Worm (Caenorhabditis elegans) whole organism, L4 larva: ENCODE measurements around the gene F13A2.1.

Source experiments
- D1046.2 ChIP-seq: fragments of 200-800 bp; sonication (Bioruptor generic); IDR thresholded peaks from 2 replicates; pipeline ENCODE4 v1.3.6; 2022; ENCODE audit warnings: missing genetic modification characterization, missing compliant biosample characterization
- F26F4.8 ChIP-seq: fragments of 200-800 bp; sonication (Bioruptor generic); conservative IDR thresholded peaks from 2 replicates; pipeline ENCODE4 v1.3.6; 2022; ENCODE audit warnings: missing genetic modification characterization, missing compliant biosample characterization
- F44E2.7 ChIP-seq: fragments of 200-800 bp; sonication (Bioruptor generic); IDR thresholded peaks from 2 replicates; pipeline ENCODE4 v2.1.2; 2022; ENCODE audit warnings: missing genetic modification characterization, missing compliant biosample characterization
- T26A8.4 ChIP-seq: fragments of 200-800 bp; sonication (Bioruptor generic); IDR thresholded peaks from 2 replicates; pipeline ENCODE4 v1.3.6; 2022; ENCODE audit warnings: missing genetic modification characterization, missing compliant biosample characterization
- Y48G9A.11 ChIP-seq: fragments of 200-800 bp; sonication (Bioruptor generic); IDR thresholded peaks from 2 replicates; pipeline ENCODE4 v1.3.6; 2022; ENCODE audit warnings: missing genetic modification reagents, missing genetic modification characterization, missing compliant biosample characterization
- Y75B8A.6 ChIP-seq: fragments of 200-800 bp; sonication (Bioruptor generic); IDR thresholded peaks from 2 replicates; pipeline ENCODE4 v1.3.6; 2022; ENCODE audit warnings: missing genetic modification reagents, missing genetic modification characterization, missing compliant biosample characterization
- ama-1 ChIP-seq: fragments of 150-350 bp; optimal IDR thresholded peaks from 2 replicates; lab custom pipeline; 2014; ENCODE audit warnings: inconsistent platforms, mixed read lengths
- arid-1 ChIP-seq: fragments of 200-800 bp; sonication (Bioruptor generic); conservative IDR thresholded peaks from 2 replicates; pipeline ENCODE4 v1.3.6; 2022; ENCODE audit warnings: missing genetic modification reagents, missing genetic modification characterization, missing compliant biosample characterization
- ceh-44 ChIP-seq: fragments of 200-800 bp; sonication (Bioruptor generic); IDR thresholded peaks from 2 replicates; pipeline ENCODE4 v1.3.6; 2022; ENCODE audit warnings: missing genetic modification reagents, missing genetic modification characterization, missing compliant biosample characterization
- ceh-62 ChIP-seq: sonication (generic microtip); optimal IDR thresholded peaks from 2 replicates; lab custom pipeline; 2017; ENCODE audit warnings: missing biosample characterization, missing genetic modification characterization
- ceh-82 ChIP-seq: sonication (generic microtip); optimal IDR thresholded peaks from 2 replicates; lab custom pipeline; 2017; ENCODE audit warnings: missing biosample characterization, missing genetic modification characterization
- daf-12 ChIP-seq: fragments of 150-350 bp; optimal IDR thresholded peaks from 2 replicates; lab custom pipeline; 2014; ENCODE audit warnings: missing biosample characterization, missing genetic modification reagents, missing genetic modification characterization
- daf-16 ChIP-seq, 3 experiments: sonication (generic microtip); optimal IDR thresholded peaks; 2 replicates each; lab custom pipeline; 2016 to 2017; ENCODE audit warnings: missing genetic modification characterization in 3 of 3, missing genetic modification reagents in 3 of 3, mild to moderate bottlenecking in 2 of 3, missing compliant biosample characterization in 2 of 3, missing biosample characterization in 1 of 3, moderate library complexity in 1 of 3
- dpl-1 ChIP-seq: fragments of 150-350 bp; optimal IDR thresholded peaks from 2 replicates; lab custom pipeline; 2014; ENCODE audit warnings: missing biosample characterization, missing genetic modification reagents, missing genetic modification characterization
- dve-1 ChIP-seq: sonication (generic microtip); optimal IDR thresholded peaks from 2 replicates; lab custom pipeline; 2017; ENCODE audit warnings: antibody characterized with exemption, mild to moderate bottlenecking, missing genetic modification characterization, missing compliant biosample characterization; ENCODE audit not compliant: insufficient read depth
- hlh-30 ChIP-seq: sonication (generic microtip); optimal IDR thresholded peaks from 2 replicates; lab custom pipeline; 2017; ENCODE audit warnings: antibody characterized with exemption, mild to moderate bottlenecking, missing genetic modification characterization, missing compliant biosample characterization; ENCODE audit not compliant: insufficient read depth
- hmg-1.1 ChIP-seq: fragments of 200-800 bp; sonication (Bioruptor generic); IDR thresholded peaks from 2 replicates; pipeline ENCODE4 v1.3.6; 2022; ENCODE audit warnings: missing genetic modification reagents, missing genetic modification characterization, missing compliant biosample characterization
- jun-1 ChIP-seq: fragments of 150-350 bp; optimal IDR thresholded peaks from 2 replicates; lab custom pipeline; 2014; ENCODE audit warnings: missing biosample characterization, missing genetic modification reagents, missing genetic modification characterization
- lim-7 ChIP-seq: fragments of 200-800 bp; sonication (Bioruptor generic); IDR thresholded peaks from 2 replicates; pipeline ENCODE4 v1.3.6; 2022; ENCODE audit warnings: missing genetic modification characterization, missing compliant biosample characterization
- lin-38 ChIP-seq: fragments of 200-800 bp; sonication (Bioruptor generic); IDR thresholded peaks from 2 replicates; pipeline ENCODE4 v1.3.6; 2022; ENCODE audit warnings: missing genetic modification reagents, missing genetic modification characterization, missing compliant biosample characterization
- lin-39 ChIP-seq: fragments of 150-350 bp; optimal IDR thresholded peaks from 2 replicates; lab custom pipeline; 2014; ENCODE audit warnings: missing biosample characterization, missing genetic modification reagents, missing genetic modification characterization
- lir-3 ChIP-seq: sonication (generic microtip); optimal IDR thresholded peaks from 2 replicates; lab custom pipeline; 2016; ENCODE audit warnings: mild to moderate bottlenecking, missing genetic modification characterization, missing compliant biosample characterization
- madf-5 ChIP-seq, 2 experiments: fragments of 200-800 bp; sonication (Bioruptor generic); IDR thresholded peaks; 2 replicates each; pipeline ENCODE4 v1.3.6; 2022; ENCODE audit warnings: missing compliant biosample characterization in 2 of 2, missing genetic modification characterization in 2 of 2
- nhr-102 ChIP-seq: sonication (generic microtip); optimal IDR thresholded peaks from 2 replicates; lab custom pipeline; 2016; ENCODE audit warnings: mild to moderate bottlenecking, missing genetic modification characterization, moderate library complexity, missing compliant biosample characterization
- nhr-11 ChIP-seq: fragments of 150-350 bp; optimal IDR thresholded peaks from 2 replicates; lab custom pipeline; 2014; ENCODE audit warnings: missing biosample characterization, missing genetic modification characterization
- nhr-111 ChIP-seq: fragments of 200-800 bp; sonication (Bioruptor generic); optimal IDR thresholded peaks from 2 replicates; lab custom pipeline; 2018; ENCODE audit warnings: mild to moderate bottlenecking, missing genetic modification characterization, missing compliant biosample characterization
- nhr-28 ChIP-seq: fragments of 150-350 bp; optimal IDR thresholded peaks from 2 replicates; lab custom pipeline; 2014; ENCODE audit warnings: missing biosample characterization, missing genetic modification characterization
- nhr-41 ChIP-seq: fragments of 200-800 bp; sonication (Bioruptor generic); IDR thresholded peaks from 2 replicates; pipeline ENCODE4 v1.3.6; 2022; ENCODE audit warnings: missing genetic modification reagents, missing genetic modification characterization, missing compliant biosample characterization
- nhr-6 ChIP-seq: fragments of 150-350 bp; optimal IDR thresholded peaks from 2 replicates; lab custom pipeline; 2014; ENCODE audit warnings: missing biosample characterization, missing genetic modification characterization
- nhr-77 ChIP-seq: fragments of 150-350 bp; optimal IDR thresholded peaks from 2 replicates; lab custom pipeline; 2014; ENCODE audit warnings: missing biosample characterization, missing genetic modification characterization
- pha-4 ChIP-seq, 2 experiments: fragments of 150-350 bp in 1 of 2; fragments of 200-800 bp in 1 of 2; sonication (Bioruptor generic) in 1 of 2; IDR thresholded peaks in 1 of 2; optimal IDR thresholded peaks in 1 of 2; 2 replicates each; pipeline versions ENCODE4 v1.3.6 to Lab custom; 2014 to 2022; ENCODE audit warnings: missing genetic modification characterization in 2 of 2, missing genetic modification reagents in 2 of 2, missing biosample characterization in 1 of 2, missing compliant biosample characterization in 1 of 2
- sdz-12 ChIP-seq: fragments of 200-800 bp; sonication (Bioruptor generic); optimal IDR thresholded peaks from 2 replicates; lab custom pipeline; 2018; ENCODE audit warnings: mild to moderate bottlenecking, missing genetic modification characterization, missing compliant biosample characterization
- spr-1 ChIP-seq: sonication (generic microtip); optimal IDR thresholded peaks from 2 replicates; lab custom pipeline; 2016; ENCODE audit warnings: mild to moderate bottlenecking, missing genetic modification characterization, missing compliant biosample characterization
- tra-1 ChIP-seq: fragments of 200-800 bp; sonication (Bioruptor generic); IDR thresholded peaks from 2 replicates; pipeline ENCODE4 v1.3.6; 2022; ENCODE audit warnings: missing genetic modification reagents, missing genetic modification characterization, missing compliant biosample characterization
- unc-130 ChIP-seq: sonication (generic microtip); optimal IDR thresholded peaks from 2 replicates; lab custom pipeline; 2016; ENCODE audit warnings: missing genetic modification reagents, missing genetic modification characterization, missing compliant biosample characterization
- unc-62 ChIP-seq, 3 experiments: fragments of 150-350 bp in 1 of 3; sonication (generic microtip); optimal IDR thresholded peaks in 2 of 3; peaks in 1 of 3; 1 replicate in 1 of 3; 2 replicates in 2 of 3; lab custom pipeline; 2014 to 2017; ENCODE audit warnings: missing biosample characterization in 3 of 3, missing genetic modification characterization in 3 of 3, missing genetic modification reagents in 3 of 3, missing genotype in 1 of 3
- zag-1 ChIP-seq: fragments of 150-350 bp; optimal IDR thresholded peaks from 2 replicates; lab custom pipeline; 2014; ENCODE audit warnings: missing biosample characterization, missing genetic modification characterization
- zfp-3 ChIP-seq: fragments of 200-800 bp; sonication (Bioruptor generic); conservative IDR thresholded peaks from 2 replicates; pipeline ENCODE4 v1.3.6; 2022; ENCODE audit warnings: missing genetic modification reagents, missing genetic modification characterization, missing compliant biosample characterization
- zip-11 ChIP-seq: fragments of 200-800 bp; sonication (Bioruptor generic); IDR thresholded peaks from 2 replicates; pipeline ENCODE4 v1.3.6; 2022; ENCODE audit warnings: missing genetic modification characterization, missing compliant biosample characterization

The F13A2.1 gene

DNA sequence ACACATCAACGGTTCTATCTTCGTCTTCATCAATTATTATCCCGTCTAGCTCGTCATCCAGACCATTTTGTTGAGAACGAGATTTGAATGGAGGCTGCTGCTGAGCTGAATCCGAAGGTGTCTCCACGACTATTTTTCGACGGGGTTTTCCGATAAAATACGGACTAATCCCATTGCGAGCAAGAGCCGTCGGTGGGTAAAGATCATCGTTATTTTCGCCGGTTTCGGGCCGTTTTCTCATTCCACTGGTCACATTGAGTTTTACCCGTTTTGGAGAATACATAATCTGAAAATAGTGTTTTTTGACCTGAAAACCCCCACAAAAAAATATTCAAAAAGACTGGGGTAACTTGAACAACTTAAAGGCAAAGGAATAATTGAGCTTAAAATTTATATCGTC is 36.5 kb downstream of the F13A2.1 start, which contains the start of gene figl-1 (continued):
- TF ChIP-seq unc-62 (GFP tag; optimal IDR thresholded peaks at IDR 0.05 in 1 of 2; lab: Kevin White, UChicago) (no peak), unc-62 (tag; optimal IDR thresholded peaks at IDR 0.05; lab: Kevin White, UChicago) (no peak), spr-1 (tag; lab: Kevin White, UChicago) (no peak), zfp-3 (0 out of 2 replicates have a peak, but pooled peaks have one; percentile 29), lir-3 (tag; lab: Kevin White, UChicago) (no peak), jun-1 (tag; lab: Kevin White, UChicago) (no peak), dpl-1 (no peak), nhr-41 (no peak), nhr-28 (no peak), Y48G9A.11 (no peak), nhr-11 (tag; lab: Kevin White, UChicago) (no peak), D1046.2 (no peak), ama-1 (lab: Kevin White, UChicago) (peak; percentile 74), lim-7 (GFP tag; lab: Robert Waterston, UW) (0 out of 2 replicates have a peak, but pooled peaks have one; percentile 19), madf-5 (GFP tag; IDR thresholded peaks at IDR 0.05; lab: Robert Waterston, UW) (no peak), nhr-111 (GFP tag; lab: Kevin White, UChicago) (no peak), zip-11 (GFP tag; lab: Robert Waterston, UW) (no peak), dve-1 (no peak), daf-12 (tag; lab: Kevin White, UChicago) (no peak), F26F4.8 (GFP tag; lab: Robert Waterston, UW) (no peak), nhr-102 (no peak), F44E2.7 (GFP tag; lab: Robert Waterston, UW) (no peak), sdz-12 (no peak), ceh-44 (GFP tag; lab: Robert Waterston, UW) (no peak), pha-4 (GFP tag; IDR thresholded peaks at IDR 0.05; lab: Robert Waterston, UW) (0 out of 2 replicates have a peak, but pooled peaks have one; percentile 16), pha-4 (tag; optimal IDR thresholded peaks at IDR 0.05; lab: Kevin White, UChicago) (no peak), ceh-62 (tag; lab: Kevin White, UChicago) (no peak), tra-1 (no peak), nhr-6 (tag; lab: Kevin White, UChicago) (no peak), hmg-1.1 (no peak), lin-39 (tag; lab: Kevin White, UChicago) (no peak), Y75B8A.6 (GFP tag; lab: Robert Waterston, UW) (no peak), T26A8.4 (GFP tag; lab: Robert Waterston, UW) (no peak), arid-1 (GFP tag; lab: Robert Waterston, UW) (no peak), lin-38 (GFP tag; lab: Robert Waterston, UW) (peak; percentile 44)

DNA sequence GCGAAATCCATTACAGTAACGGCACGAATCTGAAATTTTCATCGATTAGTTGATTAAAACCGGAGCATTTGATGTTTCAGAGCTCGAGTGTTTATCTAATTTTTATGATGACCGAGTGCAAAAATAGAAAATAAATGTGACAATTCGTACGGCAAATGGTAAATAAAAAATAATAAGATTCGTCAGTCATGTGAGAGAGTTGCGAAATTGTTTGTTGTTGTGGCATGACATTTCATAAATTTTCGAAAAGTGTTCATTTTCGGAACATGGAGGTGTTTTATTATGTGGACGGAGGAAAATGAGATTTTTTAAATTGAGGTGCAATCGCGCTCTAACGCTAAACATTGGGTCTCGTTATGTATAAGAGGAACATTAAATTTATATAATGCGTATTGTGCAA is 40.5 kb downstream of the F13A2.1 start:
- no peak for TF ChIP-seq zag-1 (tag; lab: Kevin White, UChicago)
- TF ChIP-seq daf-16 (GFP tag; optimal IDR thresholded peaks at IDR 0.05; lab: Kevin White, UChicago) = no peak
- peak; percentile 34 for TF ChIP-seq daf-16 (tag; optimal IDR thresholded peaks at IDR 0.05; lab: Kevin White, UChicago)
- TF ChIP-seq hlh-30 = peak; percentile 14
- no peak for TF ChIP-seq unc-130
- no peak for TF ChIP-seq dve-1
- TF ChIP-seq lin-38 (GFP tag; lab: Robert Waterston, UW) = peak; percentile 42; the same call in 1 of the 2 replicates
- no peak for TF ChIP-seq ceh-82 (tag; lab: Kevin White, UChicago)
- TF ChIP-seq nhr-77 (tag; lab: Kevin White, UChicago) = no peak
- no peak for TF ChIP-seq spr-1 (tag; lab: Kevin White, UChicago)
